Worm (Caenorhabditis elegans): ENCODE data around the gene nhr-41.

nhr-41 gene

DNA sequence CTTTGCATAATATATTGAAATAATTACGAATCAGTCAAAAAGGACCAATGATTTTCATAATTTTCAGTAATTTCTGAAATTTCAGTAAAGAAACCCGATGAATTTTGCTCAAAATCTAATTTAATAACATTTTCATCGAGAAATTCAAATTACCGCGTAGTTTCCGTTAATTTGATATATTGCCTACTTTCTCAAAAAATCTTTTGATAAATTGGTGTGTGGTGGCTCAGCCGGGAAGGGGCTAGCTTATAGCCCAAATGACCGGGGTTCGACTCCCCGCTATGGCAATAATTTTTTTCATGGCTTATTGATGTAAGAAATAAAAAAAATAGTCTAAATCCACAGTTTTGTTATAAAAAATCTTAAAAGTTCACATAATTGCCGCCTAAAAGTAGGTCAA lies 21.0 kb downstream of the nhr-41 start:
- TF ChIP-seq W03F9.2 (tag; optimal IDR thresholded peaks at IDR 0.05) (no peak), dao-5 (tag; optimal IDR thresholded peaks at IDR 0.05) (no peak), him-1 (tag; optimal IDR thresholded peaks at IDR 0.05) (no peak)

DNA sequence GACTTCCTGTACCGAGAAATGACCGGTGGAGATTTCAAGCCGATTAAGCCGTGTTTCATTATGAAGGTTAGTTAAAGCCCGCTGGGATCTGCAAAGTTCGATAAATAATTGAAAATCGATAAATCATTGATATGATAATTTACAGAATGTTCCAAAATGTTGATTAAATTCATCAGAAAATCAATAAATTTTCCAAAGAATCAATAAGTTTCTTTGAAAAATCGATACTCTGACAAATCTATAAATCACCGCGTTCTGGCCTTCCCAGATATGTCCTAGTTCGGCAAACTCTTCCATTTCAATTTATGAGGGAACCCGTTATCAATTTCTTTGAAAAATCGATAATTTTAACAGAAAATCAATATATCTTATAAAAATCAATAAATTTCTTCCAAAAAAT lies 21.5 kb downstream of the nhr-41 start:
- TF ChIP-seq W03F9.2 (tag; optimal IDR thresholded peaks at IDR 0.05) (no peak), dao-5 (tag; optimal IDR thresholded peaks at IDR 0.05) (no peak), him-1 (tag; optimal IDR thresholded peaks at IDR 0.05) (no peak)

ce11 chrIV:1408137-1408536 lies 22.1 kb downstream of the nhr-41 start:
- no peak for TF ChIP-seq dao-5 (tag; optimal IDR thresholded peaks at IDR 0.05)
- TF ChIP-seq W03F9.2 (tag; optimal IDR thresholded peaks at IDR 0.05): no peak
- no peak for TF ChIP-seq him-1 (tag; optimal IDR thresholded peaks at IDR 0.05)

ce11 chrIV:1408718-1409117 lies 22.7 kb downstream of the nhr-41 start:
- TF ChIP-seq W03F9.2 (tag; optimal IDR thresholded peaks at IDR 0.05) (no peak), dao-5 (tag; optimal IDR thresholded peaks at IDR 0.05) (no peak), him-1 (tag; optimal IDR thresholded peaks at IDR 0.05) (no peak)

ce11 chrIV:1409941-1410340 lies 23.9 kb downstream of the nhr-41 start, which contains the start of gene rpc-11:
rpc-11 (minus strand) TSS chrIV:1410041.
- TF ChIP-seq him-1 (tag; optimal IDR thresholded peaks at IDR 0.05) (no peak), dao-5 (tag; optimal IDR thresholded peaks at IDR 0.05) (no peak), W03F9.2 (tag; optimal IDR thresholded peaks at IDR 0.05) (no peak)

DNA sequence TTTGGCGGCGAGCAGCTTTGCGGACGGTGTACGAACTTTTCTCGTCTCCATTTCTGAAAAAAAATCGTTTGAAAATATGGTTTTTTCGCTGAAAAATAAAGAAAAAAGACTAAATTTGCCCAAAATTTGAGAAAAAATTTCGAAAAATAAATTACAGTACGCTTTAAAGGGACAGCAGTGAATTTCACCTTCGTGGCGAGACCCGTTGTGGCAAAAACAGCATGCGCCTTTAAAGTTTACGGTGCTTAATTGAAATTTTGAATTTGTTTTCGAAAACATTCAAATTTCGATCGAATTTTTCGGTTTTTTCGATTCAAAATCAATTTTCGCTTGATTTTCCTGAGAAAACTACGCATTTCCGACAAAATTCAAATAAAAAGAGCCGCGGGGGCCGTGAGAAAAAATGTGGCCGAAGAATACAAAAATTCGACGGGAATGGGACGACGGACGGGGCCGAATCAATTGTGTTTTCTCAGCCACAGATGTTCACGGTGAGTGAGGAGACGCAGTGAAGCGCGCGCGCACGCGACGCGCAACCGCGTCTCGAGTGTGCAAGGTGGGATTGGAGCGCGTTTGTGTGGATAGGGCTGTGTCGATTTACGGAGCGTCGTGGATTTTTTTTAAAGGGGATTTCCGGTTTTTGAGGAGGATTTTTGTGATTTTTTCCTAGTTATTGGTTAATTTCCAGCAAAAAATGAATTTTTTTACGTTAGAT lies 33.9 kb downstream of the nhr-41 start, which contains the start of gene Y77E11A.7:
TSS of gene Y77E11A.7 (minus strand) at position 55 of the 715 bp plus-strand sequence.
- no peak for TF ChIP-seq dao-5 (tag; optimal IDR thresholded peaks at IDR 0.05)
- peak; percentile 10 for TF ChIP-seq him-1 (tag; optimal IDR thresholded peaks at IDR 0.05)
- TF ChIP-seq W03F9.2 (tag; optimal IDR thresholded peaks at IDR 0.05): peak; percentile 36

DNA sequence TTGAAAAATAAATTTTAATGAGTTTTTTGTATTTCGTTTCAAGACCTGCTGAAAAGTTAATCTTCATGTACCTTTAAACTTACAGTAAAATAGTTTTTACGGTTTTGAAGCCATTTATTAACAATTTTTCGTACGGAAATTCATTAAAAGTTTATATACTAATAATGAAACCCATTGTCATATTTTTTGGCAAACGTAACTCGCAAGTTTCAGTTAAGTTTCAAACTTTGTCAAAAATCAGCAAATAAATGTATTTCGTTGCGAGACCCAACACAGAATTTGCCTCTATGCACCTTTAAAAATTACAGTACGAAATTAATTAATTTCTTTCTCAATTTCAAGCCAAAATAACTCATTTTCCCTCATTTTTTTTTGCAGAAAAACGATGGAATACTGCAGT lies 34.6 kb downstream of the nhr-41 start, which contains the start of gene jtr-1:
TSS of gene jtr-1 (plus strand) at position 327 of the 400 bp plus-strand sequence.
- TF ChIP-seq him-1 (tag; optimal IDR thresholded peaks at IDR 0.05) (no peak), W03F9.2 (tag; optimal IDR thresholded peaks at IDR 0.05) (no peak), dao-5 (tag; optimal IDR thresholded peaks at IDR 0.05) (no peak)

ce11 chrIV:1424962-1425361 lies 38.9 kb downstream of the nhr-41 start, which contains the start of gene Y77E11A.8:
Y77E11A.8 (minus strand) TSS chrIV:1425062.
- no peak for TF ChIP-seq him-1 (tag; optimal IDR thresholded peaks at IDR 0.05)
- TF ChIP-seq W03F9.2 (tag; optimal IDR thresholded peaks at IDR 0.05): no peak
- TF ChIP-seq dao-5 (tag; optimal IDR thresholded peaks at IDR 0.05): no peak

ce11 chrIV:1427283-1427682 lies 41.3 kb downstream of the nhr-41 start, which contains the start of gene clec-171:
clec-171 (minus strand) TSS chrIV:1427383.
- no peak for TF ChIP-seq dao-5 (tag; optimal IDR thresholded peaks at IDR 0.05)
- TF ChIP-seq him-1 (tag; optimal IDR thresholded peaks at IDR 0.05): no peak
- no peak for TF ChIP-seq W03F9.2 (tag; optimal IDR thresholded peaks at IDR 0.05)

DNA sequence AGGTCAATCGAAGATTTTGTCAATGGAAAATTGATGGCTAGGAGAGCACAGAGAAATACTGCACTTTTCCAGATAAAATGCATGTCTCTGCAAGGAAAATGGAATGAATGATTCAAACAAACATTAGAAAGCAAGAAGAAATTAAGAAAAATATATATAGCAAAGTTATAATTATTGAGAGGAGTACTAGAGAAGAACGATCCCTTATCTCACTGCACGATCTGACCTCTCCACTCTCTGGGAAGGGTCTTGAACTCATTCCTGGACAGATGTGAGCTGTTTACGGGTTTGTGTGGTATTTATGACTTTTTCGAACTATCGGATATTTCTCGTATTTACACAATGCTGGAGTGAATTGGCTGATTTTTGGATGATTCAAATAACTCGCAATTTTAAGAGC lies 44.2 kb downstream of the nhr-41 start, which contains the start of gene Y77E11A.23:
TSS of gene Y77E11A.23 (minus strand) at position 107 of the 400 bp plus-strand sequence.
- no peak for TF ChIP-seq him-1 (tag; optimal IDR thresholded peaks at IDR 0.05)
- no peak for TF ChIP-seq W03F9.2 (tag; optimal IDR thresholded peaks at IDR 0.05)
- TF ChIP-seq dao-5 (tag; optimal IDR thresholded peaks at IDR 0.05): no peak

DNA sequence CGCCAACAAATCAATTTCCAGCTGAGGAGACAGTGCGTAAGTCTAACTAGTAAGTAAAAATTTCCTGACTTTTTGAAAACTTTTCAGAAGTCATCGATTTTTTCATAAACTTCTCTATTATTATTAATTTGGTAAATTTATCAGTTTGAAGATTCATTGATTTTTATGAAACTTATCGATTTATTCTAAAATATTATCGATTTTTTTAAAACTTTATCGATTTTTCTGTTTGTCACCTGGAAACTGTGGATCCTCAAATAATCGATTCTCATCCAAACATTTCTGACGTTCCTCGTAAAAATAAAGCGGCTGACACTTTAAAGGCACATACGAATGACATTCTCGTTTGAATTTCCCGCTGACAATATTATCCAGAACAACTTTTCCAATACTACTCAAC lies 48.0 kb downstream of the nhr-41 start:
- no peak for TF ChIP-seq him-1 (tag; optimal IDR thresholded peaks at IDR 0.05)
- TF ChIP-seq dao-5 (tag; optimal IDR thresholded peaks at IDR 0.05): no peak
- no peak for TF ChIP-seq W03F9.2 (tag; optimal IDR thresholded peaks at IDR 0.05)

DNA sequence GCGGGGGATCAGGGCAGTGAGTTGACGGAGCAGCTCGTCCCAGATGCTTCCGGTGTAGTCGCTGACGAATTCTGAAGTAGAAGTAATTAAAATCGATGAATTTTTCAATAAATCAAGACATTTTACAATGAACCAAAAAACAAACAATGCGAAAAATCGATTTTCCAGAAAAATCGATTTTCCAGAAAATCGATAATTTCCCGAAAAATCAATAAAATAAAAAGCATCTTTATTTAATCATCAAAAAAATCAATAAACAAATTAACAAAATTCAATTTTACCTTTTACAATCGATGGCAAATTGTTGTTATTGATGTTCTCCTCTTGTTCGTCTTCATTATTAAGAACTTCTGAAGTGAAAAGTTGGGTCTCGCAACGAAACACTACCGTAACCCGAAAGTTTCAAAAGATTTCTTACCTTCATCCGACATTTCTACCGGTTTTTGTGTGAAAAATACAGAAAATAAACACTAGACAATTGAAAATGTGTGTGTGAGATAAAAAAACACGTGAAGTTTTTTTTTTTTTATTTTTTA lies 48.6 kb downstream of the nhr-41 start, which contains the start of gene clp-6:
TSS of gene clp-6 (minus strand) at position 486 of the 536 bp plus-strand sequence.
- TF ChIP-seq him-1 (tag; optimal IDR thresholded peaks at IDR 0.05) (no peak), dao-5 (tag; optimal IDR thresholded peaks at IDR 0.05) (no peak), W03F9.2 (tag; optimal IDR thresholded peaks at IDR 0.05) (no peak)

DNA sequence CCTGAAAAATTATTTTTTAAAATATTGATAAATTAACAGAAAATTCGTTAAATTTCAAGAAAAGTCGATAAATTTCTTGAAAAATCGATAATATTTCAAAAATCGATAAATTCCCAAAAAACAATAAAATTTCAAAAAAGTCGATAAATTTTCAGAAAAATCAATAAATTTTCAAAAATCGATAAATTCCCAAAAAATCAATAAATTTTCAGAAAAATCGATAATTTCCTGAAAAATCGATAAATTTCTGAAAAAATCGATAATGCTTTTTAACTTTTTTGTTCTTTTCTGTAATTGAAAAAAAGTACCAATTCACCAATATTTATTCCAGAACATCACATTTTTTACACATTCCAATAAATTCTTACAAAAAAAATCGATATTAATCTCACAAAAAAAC lies 49.1 kb downstream of the nhr-41 start:
- no peak for TF ChIP-seq him-1 (tag; optimal IDR thresholded peaks at IDR 0.05)
- no peak for TF ChIP-seq dao-5 (tag; optimal IDR thresholded peaks at IDR 0.05)
- no peak for TF ChIP-seq W03F9.2 (tag; optimal IDR thresholded peaks at IDR 0.05)

DNA sequence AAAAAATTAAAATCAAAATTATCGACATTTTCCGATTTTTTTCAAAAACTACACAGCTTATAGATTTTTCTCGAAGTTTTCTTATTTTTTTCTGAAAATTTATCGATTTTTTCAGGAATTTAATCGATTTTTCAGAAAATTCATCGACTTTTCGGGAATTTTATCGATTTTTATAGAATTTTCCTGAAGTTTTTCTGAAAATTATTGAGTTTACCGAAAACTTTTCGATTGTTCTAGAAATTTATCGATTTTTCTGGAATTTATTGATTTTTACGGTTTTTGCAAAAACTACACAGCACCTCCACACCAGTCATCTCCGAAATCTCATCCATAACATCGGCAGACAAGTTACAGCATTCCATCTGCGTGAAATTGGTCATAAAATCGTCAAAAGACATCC lies 51.6 kb downstream of the nhr-41 start:
- TF ChIP-seq him-1 (tag; optimal IDR thresholded peaks at IDR 0.05) (no peak), W03F9.2 (tag; optimal IDR thresholded peaks at IDR 0.05) (no peak), dao-5 (tag; optimal IDR thresholded peaks at IDR 0.05) (no peak)
